Fruit fly (Drosophila melanogaster) whole organism, embryonic: Measurements from ENCODE around the gene PhKgamma.

ENCODE experiments used
- Atf-2 ChIP-seq: fragments of 200-800 bp; sonication (Bioruptor generic); optimal IDR thresholded peaks from 2 replicates; lab custom pipeline; 2016; ENCODE audit warnings: missing biosample characterization, missing genetic modification characterization
- CG10274 ChIP-seq: fragments of 200-800 bp; sonication (Bioruptor generic); optimal IDR thresholded peaks from 3 replicates; lab custom pipeline; 2017; ENCODE audit warnings: missing biosample characterization, mild to moderate bottlenecking, missing genetic modification characterization
- CG12155 ChIP-seq: fragments of 200-800 bp; sonication (Bioruptor generic); optimal IDR thresholded peaks from 3 replicates; lab custom pipeline; 2016; ENCODE audit warnings: missing biosample characterization, missing genetic modification characterization
- CG12769 ChIP-seq: fragments of 200-800 bp; sonication (Bioruptor generic); optimal IDR thresholded peaks from 2 replicates; lab custom pipeline; 2019; ENCODE audit warnings: missing biosample characterization, mild to moderate bottlenecking, missing genetic modification characterization, moderate library complexity
- CG13296 ChIP-seq: fragments of 200-800 bp; sonication (Bioruptor generic); optimal IDR thresholded peaks from 3 replicates; lab custom pipeline; 2018; ENCODE audit warnings: missing biosample characterization, mild to moderate bottlenecking, missing genetic modification characterization
- CG15073 ChIP-seq: fragments of 200-800 bp; sonication (Bioruptor generic); optimal IDR thresholded peaks from 2 replicates; lab custom pipeline; 2016; ENCODE audit warnings: missing biosample characterization, missing genetic modification characterization
- CG31365 ChIP-seq: fragments of 200-800 bp; sonication (Bioruptor generic); optimal IDR thresholded peaks from 2 replicates; lab custom pipeline; 2018; ENCODE audit warnings: missing biosample characterization, mild to moderate bottlenecking, missing genetic modification characterization
- CG32532 ChIP-seq: fragments of 200-800 bp; sonication (Bioruptor generic); IDR thresholded peaks from 2 replicates; pipeline ENCODE4 v1.3.6; 2022; ENCODE audit warnings: missing biosample characterization, missing genetic modification characterization
- CG34376 ChIP-seq: fragments of 200-800 bp; sonication (Bioruptor generic); optimal IDR thresholded peaks from 2 replicates; lab custom pipeline; 2018; ENCODE audit warnings: missing biosample characterization, mild to moderate bottlenecking, missing genetic modification characterization
- CG6791 ChIP-seq: fragments of 200-800 bp; sonication (Bioruptor generic); IDR thresholded peaks from 3 replicates; pipeline ENCODE4 v1.3.6; 2022; ENCODE audit warnings: missing biosample characterization, missing genetic modification characterization; ENCODE audit not compliant: partially characterized antibody
- CG6854 ChIP-seq: fragments of 200-800 bp; sonication (Bioruptor generic); optimal IDR thresholded peaks from 3 replicates; lab custom pipeline; 2017; ENCODE audit warnings: missing biosample characterization, mild to moderate bottlenecking, missing genetic modification characterization
- Deaf1 ChIP-seq: fragments of 200-800 bp; optimal IDR thresholded peaks from 3 replicates; lab custom pipeline; 2019; ENCODE audit warnings: missing biosample characterization, mild to moderate bottlenecking, missing genetic modification characterization, moderate library complexity
- Dip2 ChIP-seq: fragments of 200-800 bp; sonication (Bioruptor generic); IDR thresholded peaks from 2 replicates; pipeline ENCODE4 v1.3.6; 2022; ENCODE audit warnings: missing biosample characterization, missing genetic modification characterization
- Ets97D ChIP-seq: fragments of 200-800 bp; sonication (Bioruptor generic); optimal IDR thresholded peaks from 3 replicates; lab custom pipeline; 2016; ENCODE audit warnings: missing biosample characterization, missing genetic modification characterization
- Fer1 ChIP-seq: fragments of 200-800 bp; sonication (Bioruptor generic); optimal IDR thresholded peaks from 2 replicates; lab custom pipeline; 2017; ENCODE audit warnings: missing biosample characterization, mild to moderate bottlenecking, missing genetic modification characterization
- Hand ChIP-seq: fragments of 200-800 bp; sonication (Bioruptor generic); optimal IDR thresholded peaks from 2 replicates; lab custom pipeline; 2017; ENCODE audit warnings: mild to moderate bottlenecking, missing biosample characterization, missing genetic modification reagents, missing genetic modification characterization
- Hmr ChIP-seq: fragments of 200-800 bp; sonication (Bioruptor generic); optimal IDR thresholded peaks from 3 replicates; lab custom pipeline; 2017; ENCODE audit warnings: mild to moderate bottlenecking, missing biosample characterization, missing genetic modification reagents, missing genetic modification characterization
- MESR4 ChIP-seq: fragments of 200-800 bp; sonication (Bioruptor generic); optimal IDR thresholded peaks from 2 replicates; lab custom pipeline; 2018; ENCODE audit warnings: missing biosample characterization, mild to moderate bottlenecking, missing genetic modification characterization, moderate library complexity
- Med ChIP-seq: fragments of 200-800 bp; sonication (Bioruptor generic); peaks from one replicate; lab custom pipeline; 2016; ENCODE audit warnings: missing biosample characterization, missing genetic modification characterization, mild to moderate bottlenecking, inconsistent platforms, moderate library complexity
- NFAT ChIP-seq: fragments of 200-800 bp; sonication (Bioruptor generic); IDR thresholded peaks from 2 replicates; pipeline ENCODE4 v1.3.6; 2022; ENCODE audit warnings: missing biosample characterization, missing genetic modification characterization
- Nf-YB ChIP-seq: fragments of 200-800 bp; sonication (Bioruptor generic); optimal IDR thresholded peaks from 3 replicates; lab custom pipeline; 2019; ENCODE audit warnings: missing biosample characterization, mild to moderate bottlenecking, missing genetic modification characterization, moderate library complexity
- Rfx ChIP-seq: fragments of 200-800 bp; sonication (Bioruptor generic); IDR thresholded peaks from 2 replicates; pipeline ENCODE4 v1.3.6; 2022; ENCODE audit warnings: missing biosample characterization, missing genetic modification characterization
- Side ChIP-seq: fragments of 200-800 bp; sonication (Bioruptor generic); optimal IDR thresholded peaks from 2 replicates; lab custom pipeline; 2016; ENCODE audit warnings: missing biosample characterization, missing genetic modification characterization
- abd-A ChIP-seq: fragments of 200-800 bp; sonication (Bioruptor generic); optimal IDR thresholded peaks from 3 replicates; lab custom pipeline; 2019; ENCODE audit warnings: missing biosample characterization, mild to moderate bottlenecking, missing genetic modification characterization, moderate library complexity
- ato ChIP-seq: fragments of 200-800 bp; sonication (Bioruptor generic); IDR thresholded peaks from 2 replicates; pipeline ENCODE4 v1.3.6; 2022; ENCODE audit warnings: missing biosample characterization, missing genetic modification characterization; ENCODE audit not compliant: partially characterized antibody
- bbx ChIP-seq: fragments of 200-800 bp; sonication (Bioruptor generic); IDR thresholded peaks from 2 replicates; pipeline ENCODE4 v1.3.6; 2022; ENCODE audit warnings: missing biosample characterization, missing genetic modification characterization; ENCODE audit not compliant: partially characterized antibody
- bsh ChIP-seq, 2 experiments: fragments of 200-800 bp; sonication (Bioruptor generic); optimal IDR thresholded peaks; 2 replicates each; lab custom pipeline; 2017 to 2018; ENCODE audit warnings: mild to moderate bottlenecking in 2 of 2, missing biosample characterization in 2 of 2, missing genetic modification characterization in 2 of 2, moderate library complexity in 1 of 2
- cg ChIP-seq: fragments of 200-800 bp; sonication (Bioruptor generic); optimal IDR thresholded peaks from 3 replicates; lab custom pipeline; 2019; ENCODE audit warnings: missing biosample characterization, mild to moderate bottlenecking, missing genetic modification characterization, moderate library complexity
- chif ChIP-seq, 2 experiments: fragments of 200-800 bp; sonication (Bioruptor generic); optimal IDR thresholded peaks; 3 replicates each; lab custom pipeline; 2016; ENCODE audit warnings: missing biosample characterization in 2 of 2, missing genetic modification characterization in 2 of 2
- chinmo ChIP-seq: fragments of 200-800 bp; sonication (Bioruptor generic); IDR thresholded peaks from 4 replicates; pipeline ENCODE4 v1.3.6; 2022; ENCODE audit warnings: missing biosample characterization, missing genetic modification characterization; ENCODE audit not compliant: partially characterized antibody
- crc ChIP-seq: fragments of 200-800 bp; sonication (Bioruptor generic); optimal IDR thresholded peaks from 2 replicates; lab custom pipeline; 2016; ENCODE audit warnings: missing biosample characterization, missing genetic modification characterization
- crol ChIP-seq: fragments of 200-800 bp; sonication (Bioruptor generic); IDR thresholded peaks from 2 replicates; pipeline ENCODE4 v1.3.6; 2022; ENCODE audit warnings: missing biosample characterization, missing genetic modification characterization
- fru ChIP-seq: fragments of >200 bp; optimal IDR thresholded peaks from 2 replicates; lab custom pipeline; 2017
- hbn ChIP-seq: fragments of 200-800 bp; sonication (Bioruptor generic); IDR thresholded peaks from 2 replicates; pipeline ENCODE4 v1.3.6; 2022; ENCODE audit warnings: missing biosample characterization, missing genetic modification characterization; ENCODE audit not compliant: partially characterized antibody
- kay ChIP-seq: fragments of 200-800 bp; sonication (Bioruptor generic); optimal IDR thresholded peaks from 2 replicates; lab custom pipeline; 2016; ENCODE audit warnings: missing biosample characterization, missing genetic modification characterization
- kni ChIP-seq: fragments of 200-800 bp; sonication (Bioruptor generic); optimal IDR thresholded peaks from 3 replicates; lab custom pipeline; 2017; ENCODE audit warnings: mild to moderate bottlenecking, missing biosample characterization, missing genetic modification reagents, missing genetic modification characterization
- lab ChIP-seq: fragments of 200-800 bp; sonication (Bioruptor generic); optimal IDR thresholded peaks from 3 replicates; lab custom pipeline; 2017; ENCODE audit warnings: missing biosample characterization, missing genetic modification characterization, mild to moderate bottlenecking, moderate library complexity, missing genetic modification reagents
- lola ChIP-seq, 3 experiments: fragments of >200 bp in 2 of 3; fragments of 200-800 bp in 1 of 3; sonication (Bioruptor generic) in 1 of 3; optimal IDR thresholded peaks; 2 replicates each; lab custom pipeline; 2017 to 2019; ENCODE audit warnings: missing biosample characterization in 3 of 3, missing genetic modification characterization in 3 of 3, mild to moderate bottlenecking in 1 of 3, moderate library complexity in 1 of 3
- pb ChIP-seq: fragments of 200-800 bp; sonication (Bioruptor generic); optimal IDR thresholded peaks from 3 replicates; lab custom pipeline; 2016; ENCODE audit warnings: missing biosample characterization, missing genetic modification characterization
- rib ChIP-seq: fragments of 200-800 bp; sonication (Bioruptor generic); IDR thresholded peaks from 2 replicates; pipeline ENCODE4 v1.3.6; 2022; ENCODE audit warnings: missing biosample characterization, missing genetic modification characterization
- sens ChIP-seq: fragments of 200-800 bp; sonication (Bioruptor generic); peaks from one replicate; lab custom pipeline; 2016; ENCODE audit warnings: missing biosample characterization, missing genetic modification characterization
- sisA ChIP-seq: fragments of 200-800 bp; sonication (Bioruptor generic); IDR thresholded peaks from 2 replicates; pipeline ENCODE4 v1.3.6; 2022; ENCODE audit warnings: missing biosample characterization, missing genetic modification characterization
- sob ChIP-seq: fragments of 200-800 bp; sonication (Bioruptor generic); IDR thresholded peaks from 2 replicates; pipeline ENCODE4 v1.3.6; 2022; ENCODE audit warnings: missing biosample characterization, missing genetic modification characterization
- sug ChIP-seq: fragments of 200-800 bp; optimal IDR thresholded peaks from 2 replicates; lab custom pipeline; 2019; ENCODE audit warnings: missing biosample characterization, mild to moderate bottlenecking, missing genetic modification characterization, moderate library complexity
- zen ChIP-seq: fragments of 200-800 bp; sonication (Bioruptor generic); optimal IDR thresholded peaks from 3 replicates; lab custom pipeline; 2018; ENCODE audit warnings: missing biosample characterization, mild to moderate bottlenecking, missing genetic modification characterization, moderate library complexity

Gene PhKgamma

dm6 chrX:11709799-11710720 lies 15.1 kb downstream of the PhKgamma start, which contains the start of gene FucT6 (continued):
- TF ChIP-seq CG12155 = peak; percentile 52
- TF ChIP-seq sob (GFP tag; lab: Robert Waterston, UW) = no peak
- TF ChIP-seq Side = no peak

dm6 chrX:11713808-11714528 lies 19.0 kb downstream of the PhKgamma start:
- TF ChIP-seq kay (GFP tag; lab: Kevin White, UChicago) (no peak), abd-A (tag; lab: Kevin White, UChicago) (peak; percentile 52), CG6791 (GFP tag; lab: Robert Waterston, UW) (no peak), Hmr (peak; percentile 49), rib (peak; percentile 50; the same call in 1 of the 2 replicates), sens (GFP tag; lab: Kevin White, UChicago) (peak; percentile 69), chinmo (GFP tag; lab: Robert Waterston, UW) (peak; percentile 79; the same call in 3 of the 4 replicates), CG10274 (no peak), bbx (GFP tag; lab: Robert Waterston, UW) (no peak), hbn (GFP tag; lab: Robert Waterston, UW) (no peak), CG12769 (tag; lab: Kevin White, UChicago) (peak; percentile 30), Rfx (GFP tag; lab: Robert Waterston, UW) (0 out of 2 replicates have a peak, but pooled peaks have one; percentile 18), Hand (GFP tag; lab: Kevin White, UChicago) (peak; percentile 63), sisA (GFP tag; lab: Robert Waterston, UW) (no peak), Deaf1 (tag; lab: Kevin White, UChicago) (peak; percentile 45), Fer1 (peak; percentile 21), lab (GFP tag; lab: Kevin White, UChicago) (peak; percentile 33), crol (GFP tag; lab: Robert Waterston, UW) (peak; percentile 92), ato (GFP tag; lab: Robert Waterston, UW) (no peak), CG13296 (GFP tag; lab: Kevin White, UChicago) (peak; percentile 0), zen (tag; lab: Kevin White, UChicago) (no peak), chif (GFP tag; optimal IDR thresholded peaks at IDR 0.05; lab: Kevin White, UChicago) (no peak), kni (GFP tag; lab: Kevin White, UChicago) (peak; percentile 18), MESR4 (GFP tag; lab: Kevin White, UChicago) (no peak), CG15073 (peak; percentile 3), Dip2 (no peak), fru (lab: Kevin White, UChicago) (no peak), bsh (GFP tag; optimal IDR thresholded peaks at IDR 0.05; lab: Kevin White, UChicago) (peak in 1 of 2 experiments; percentile 55), NFAT (GFP tag; lab: Robert Waterston, UW) (no peak), Med (GFP tag; lab: Kevin White, UChicago) (peak; percentile 34), CG32532 (GFP tag; lab: Robert Waterston, UW) (0 out of 2 replicates have a peak, but pooled peaks have one; percentile 24), Nf-YB (GFP tag; lab: Kevin White, UChicago) (no peak), pb (GFP tag; lab: Kevin White, UChicago) (no peak), crc (GFP tag; lab: Kevin White, UChicago) (no peak), CG34376 (GFP tag; lab: Kevin White, UChicago) (peak; percentile 35), CG31365 (peak; percentile 22), CG6854 (peak; percentile 22), Ets97D (GFP tag; lab: Kevin White, UChicago) (no peak), lola (GFP tag; optimal IDR thresholded peaks at IDR 0.05; lab: Kevin White, UChicago) (peak in 1 of 3 experiments; percentile 77), Atf-2 (no peak), sug (peak; percentile 7), cg (peak; percentile 99)
